Fruit fly (Drosophila melanogaster): ENCODE results near the gene CG5355.
A peak's percentile ranks its signal among the peaks of the same experiment; 100 is the strongest.

Gene CG5355

dm6 chr2L:10439174-10439573, 25.9 kb upstream of the CG5355 start, which contains the start of gene Nse4:
Gene Nse4 (plus strand): TSS chr2L:10439440.
- no peak for TF ChIP-seq CG4496 (GFP tag; IDR thresholded peaks at IDR 0.05)
- TF ChIP-seq CG9948 (tag; optimal IDR thresholded peaks at IDR 0.05): no peak
- no peak for TF ChIP-seq CG17806 (tag; optimal IDR thresholded peaks at IDR 0.05)
- TF ChIP-seq D1 (tag; optimal IDR thresholded peaks at IDR 0.05): no peak
- no peak for TF ChIP-seq CG14655 (GFP tag; optimal IDR thresholded peaks at IDR 0.05)
- TF ChIP-seq CG34367 (tag; optimal IDR thresholded peaks at IDR 0.05): no peak
- no peak for TF ChIP-seq Pif1A (GFP tag; optimal IDR thresholded peaks at IDR 0.05)
- no peak for TF ChIP-seq Ets98B (GFP tag; IDR thresholded peaks at IDR 0.05)
- TF ChIP-seq EcR (GFP tag; optimal IDR thresholded peaks at IDR 0.05): no peak
- TF ChIP-seq CG8159 (tag; optimal IDR thresholded peaks at IDR 0.05): no peak
- TF ChIP-seq CG8301 (tag; optimal IDR thresholded peaks at IDR 0.05): no peak
- no peak for TF ChIP-seq rn (GFP tag; IDR thresholded peaks at IDR 0.05)
- TF ChIP-seq CG10348 (GFP tag; IDR thresholded peaks at IDR 0.05): no peak
- no peak for TF ChIP-seq gl (tag; optimal IDR thresholded peaks at IDR 0.05)
- TF ChIP-seq fd96Ca (GFP tag; IDR thresholded peaks at IDR 0.05): no peak
- TF ChIP-seq CG13204 (GFP tag; optimal IDR thresholded peaks at IDR 0.05): no peak
- TF ChIP-seq CG15710 (tag; optimal IDR thresholded peaks at IDR 0.05): no peak

- no peak for TF ChIP-seq D1 (tag; optimal IDR thresholded peaks at IDR 0.05)
- TF ChIP-seq CG8159 (tag; optimal IDR thresholded peaks at IDR 0.05): no peak
- TF ChIP-seq rn (GFP tag; IDR thresholded peaks at IDR 0.05): no peak
- no peak for TF ChIP-seq Ets98B (GFP tag; IDR thresholded peaks at IDR 0.05)
- TF ChIP-seq CG8301 (tag; optimal IDR thresholded peaks at IDR 0.05): no peak
- no peak for TF ChIP-seq CG32121 (GFP tag; IDR thresholded peaks at IDR 0.05)
- TF ChIP-seq CG13204 (GFP tag; optimal IDR thresholded peaks at IDR 0.05): no peak
- TF ChIP-seq Pif1A (GFP tag; optimal IDR thresholded peaks at IDR 0.05): no peak
Measured at dm6 chr2L:10437317-10437716, 24.1 kb upstream of the CG5355 start, which contains the start of gene STUB1. Gene STUB1 (plus strand): TSS chr2L:10437548.

- TF ChIP-seq D1 (tag; optimal IDR thresholded peaks at IDR 0.05): no peak
- no peak for TF ChIP-seq CG34367 (tag; optimal IDR thresholded peaks at IDR 0.05)
- no peak for TF ChIP-seq EcR (GFP tag; optimal IDR thresholded peaks at IDR 0.05)
- no peak for TF ChIP-seq fd96Ca (GFP tag; IDR thresholded peaks at IDR 0.05)
- no peak for TF ChIP-seq CG12605 (GFP tag; IDR thresholded peaks at IDR 0.05)
- no peak for TF ChIP-seq CG8159 (tag; optimal IDR thresholded peaks at IDR 0.05)
- no peak for TF ChIP-seq rn (GFP tag; IDR thresholded peaks at IDR 0.05)
- no peak for TF ChIP-seq CG10348 (GFP tag; IDR thresholded peaks at IDR 0.05)
- TF ChIP-seq CG13204 (GFP tag; optimal IDR thresholded peaks at IDR 0.05): no peak
- TF ChIP-seq CG32121 (GFP tag; IDR thresholded peaks at IDR 0.05): no peak
- no peak for TF ChIP-seq CG9948 (tag; optimal IDR thresholded peaks at IDR 0.05)
- no peak for TF ChIP-seq CG15710 (tag; optimal IDR thresholded peaks at IDR 0.05)
- no peak for TF ChIP-seq CG8301 (tag; optimal IDR thresholded peaks at IDR 0.05)
- no peak for TF ChIP-seq CG4496 (GFP tag; IDR thresholded peaks at IDR 0.05)
- no peak for TF ChIP-seq Pif1B (GFP tag; optimal IDR thresholded peaks at IDR 0.05)
- no peak for TF ChIP-seq CG17806 (tag; optimal IDR thresholded peaks at IDR 0.05)
- no peak for TF ChIP-seq gl (tag; optimal IDR thresholded peaks at IDR 0.05)
- TF ChIP-seq Snoo (tag; optimal IDR thresholded peaks at IDR 0.05): no peak
- no peak for TF ChIP-seq Ets98B (GFP tag; IDR thresholded peaks at IDR 0.05)
- no peak for TF ChIP-seq Pif1A (GFP tag; optimal IDR thresholded peaks at IDR 0.05)
Measured at dm6 chr2L:10435606-10436160, 22.4 kb upstream of the CG5355 start, which contains the start of the genes TBC1D16 and holn1. Gene TBC1D16 (minus strand): TSS chr2L:10435656. Gene holn1 (plus strand): TSS chr2L:10435995.

DNA sequence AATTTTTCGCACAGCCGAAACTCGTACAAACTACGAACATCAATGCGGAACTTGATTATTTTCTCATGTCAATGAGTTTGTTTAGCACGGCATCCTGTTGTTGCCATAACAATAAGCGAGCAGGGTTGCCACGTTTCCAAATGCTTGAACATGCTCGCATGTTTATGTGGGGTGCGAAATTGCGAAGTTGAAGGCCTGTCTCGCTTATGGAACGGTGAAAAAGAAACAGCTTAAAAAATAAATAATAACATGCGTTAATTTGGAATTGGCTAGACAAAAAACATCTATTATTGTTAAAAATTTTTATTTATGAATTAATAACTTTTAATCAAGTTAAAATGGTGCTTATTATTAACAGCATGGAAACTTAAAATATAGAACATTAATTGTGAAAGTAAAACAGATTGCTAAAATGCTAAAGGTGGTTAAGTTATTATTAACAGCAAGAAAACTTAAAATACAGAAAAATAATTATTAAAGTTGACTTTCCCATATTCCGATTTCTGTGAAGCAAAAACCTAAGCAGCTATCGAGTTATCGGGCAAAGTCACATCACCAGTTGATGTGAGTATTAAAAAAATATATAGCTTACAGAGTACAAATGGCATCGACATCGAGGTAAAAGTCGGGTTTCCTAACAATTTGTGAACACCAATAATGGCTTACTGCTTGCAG, 17.7 kb upstream of the CG5355 start, which contains the start of the genes Bug22 and TfIIB:
Gene Bug22, minus strand, starts transcription at position 117 of the 675 bp plus-strand sequence.
Gene TfIIB, plus strand, starts transcription at position 537 of the 675 bp plus-strand sequence.
- TF ChIP-seq Pif1B (GFP tag; optimal IDR thresholded peaks at IDR 0.05) (no peak), gl (tag; optimal IDR thresholded peaks at IDR 0.05) (no peak), CG10348 (GFP tag; IDR thresholded peaks at IDR 0.05) (no peak), CG34367 (tag; optimal IDR thresholded peaks at IDR 0.05) (no peak), rn (GFP tag; IDR thresholded peaks at IDR 0.05) (0 out of 2 replicates have a peak, but pooled peaks have one; percentile 29), CG9948 (tag; optimal IDR thresholded peaks at IDR 0.05) (peak; percentile 46), CG32121 (GFP tag; IDR thresholded peaks at IDR 0.05) (peak; percentile 65), CG8301 (tag; optimal IDR thresholded peaks at IDR 0.05) (no peak), fd96Ca (GFP tag; IDR thresholded peaks at IDR 0.05) (no peak), Pif1A (GFP tag; optimal IDR thresholded peaks at IDR 0.05) (no peak), EcR (GFP tag; optimal IDR thresholded peaks at IDR 0.05) (no peak), CG17806 (tag; optimal IDR thresholded peaks at IDR 0.05) (peak; percentile 46), Snoo (tag; optimal IDR thresholded peaks at IDR 0.05) (peak; percentile 51), CG15710 (tag; optimal IDR thresholded peaks at IDR 0.05) (peak; percentile 51), CG8159 (tag; optimal IDR thresholded peaks at IDR 0.05) (no peak), CG13204 (GFP tag; optimal IDR thresholded peaks at IDR 0.05) (no peak), CG4496 (GFP tag; IDR thresholded peaks at IDR 0.05) (peak; percentile 61; the same call in 2 of the 3 replicates), CG12605 (GFP tag; IDR thresholded peaks at IDR 0.05) (no peak), Ets98B (GFP tag; IDR thresholded peaks at IDR 0.05) (no peak; the same call in 1 of the 2 replicates), CG14655 (GFP tag; optimal IDR thresholded peaks at IDR 0.05) (no peak), D1 (tag; optimal IDR thresholded peaks at IDR 0.05) (no peak)

dm6 chr2L:10428528-10428927, 15.3 kb upstream of the CG5355 start, which contains the start of gene CG5188:
Gene CG5188 (plus strand): TSS chr2L:10428829.
- TF ChIP-seq CG4496 (GFP tag; IDR thresholded peaks at IDR 0.05): peak; percentile 25; the same call in 1 of the 3 replicates
- TF ChIP-seq CG9948 (tag; optimal IDR thresholded peaks at IDR 0.05): peak; percentile 9
- TF ChIP-seq CG15710 (tag; optimal IDR thresholded peaks at IDR 0.05): peak; percentile 34
- TF ChIP-seq D1 (tag; optimal IDR thresholded peaks at IDR 0.05): no peak
- peak; percentile 48 for TF ChIP-seq CG32121 (GFP tag; IDR thresholded peaks at IDR 0.05)
- no peak for TF ChIP-seq CG10348 (GFP tag; IDR thresholded peaks at IDR 0.05)
- no peak for TF ChIP-seq Pif1B (GFP tag; optimal IDR thresholded peaks at IDR 0.05)
- peak; percentile 38 for TF ChIP-seq CG17806 (tag; optimal IDR thresholded peaks at IDR 0.05)
- TF ChIP-seq rn (GFP tag; IDR thresholded peaks at IDR 0.05): no peak
- TF ChIP-seq CG8301 (tag; optimal IDR thresholded peaks at IDR 0.05): peak; percentile 50
- peak; percentile 48 for TF ChIP-seq CG8159 (tag; optimal IDR thresholded peaks at IDR 0.05)
- peak; percentile 34 for TF ChIP-seq Snoo (tag; optimal IDR thresholded peaks at IDR 0.05)
- peak; percentile 62; the same call in 1 of the 2 replicates for TF ChIP-seq Ets98B (GFP tag; IDR thresholded peaks at IDR 0.05)
- TF ChIP-seq CG12605 (GFP tag; IDR thresholded peaks at IDR 0.05): peak; percentile 58
- TF ChIP-seq Pif1A (GFP tag; optimal IDR thresholded peaks at IDR 0.05): no peak
